In genomic region chr2L:13514262-13514937, dm6 we compare ENCODE assay signal across 1 fruit fly cellular context.
TF ChIP-seq lines count a peak whose summit lies in the region.

No protein-coding gene starts in this region.

TF ChIP-seq in whole organism, embryonic, 481 proteins besides CTCF, POLR2A, EP300 and RAD21 (continued from another document and continues in another):
- peak; percentile 48; the same call in 1 of the 2 replicates for TF ChIP-seq ap (GFP tag; IDR thresholded peaks at IDR 0.05; lab: Robert Waterston, UW)
- TF ChIP-seq CG10565 (GFP tag; optimal IDR thresholded peaks at IDR 0.05; lab: Kevin White, UChicago) = no peak
- no peak for TF ChIP-seq gro (GFP tag; optimal IDR thresholded peaks at IDR 0.05; lab: Kevin White, UChicago)
- TF ChIP-seq Six4 (GFP tag; optimal IDR thresholded peaks at IDR 0.05; lab: Kevin White, UChicago) = no peak
- peak; percentile 69 for TF ChIP-seq sob (GFP tag; IDR thresholded peaks at IDR 0.05; lab: Robert Waterston, UW)
- peak; percentile 62 for TF ChIP-seq CG12659 (GFP tag; optimal IDR thresholded peaks at IDR 0.05; lab: Kevin White, UChicago)
- TF ChIP-seq aop (GFP tag; IDR thresholded peaks at IDR 0.05; lab: Robert Waterston, UW) = no peak
- 0 out of 2 replicates have a peak, but pooled peaks have one; percentile 50 for TF ChIP-seq ara (GFP tag; IDR thresholded peaks at IDR 0.05; lab: Robert Waterston, UW)
- no peak for TF ChIP-seq grn (GFP tag; optimal IDR thresholded peaks at IDR 0.05; lab: Kevin White, UChicago)
- TF ChIP-seq onecut (GFP tag; IDR thresholded peaks at IDR 0.05; lab: Robert Waterston, UW) = peak; percentile 37
- TF ChIP-seq Opbp (GFP tag; IDR thresholded peaks at IDR 0.05; lab: Robert Waterston, UW; ENCODE audit: partially characterized antibody) = no peak
- TF ChIP-seq CG30431 (GFP tag; optimal IDR thresholded peaks at IDR 0.05; lab: Kevin White, UChicago) = peak; percentile 34
- no peak for TF ChIP-seq CG11398 (GFP tag; optimal IDR thresholded peaks at IDR 0.05; lab: Kevin White, UChicago)
- TF ChIP-seq CG1792 (GFP tag; optimal IDR thresholded peaks at IDR 0.05; lab: Kevin White, UChicago) = no peak
- peak; percentile 78 for TF ChIP-seq mirr (GFP tag; optimal IDR thresholded peaks at IDR 0.05; lab: Kevin White, UChicago)
- no peak for TF ChIP-seq pzg (GFP tag; optimal IDR thresholded peaks at IDR 0.05; lab: Kevin White, UChicago)
- peak; percentile 65 for TF ChIP-seq CG31224 (GFP tag; IDR thresholded peaks at IDR 0.05; lab: Robert Waterston, UW)
- TF ChIP-seq tgo (GFP tag; IDR thresholded peaks at IDR 0.05; lab: Robert Waterston, UW) = peak; percentile 70
- peak in 1 of 2 experiments; percentile 18 for TF ChIP-seq Hr78 (GFP tag; optimal IDR thresholded peaks at IDR 0.05; lab: Kevin White, UChicago)
- no peak for TF ChIP-seq YL-1 (GFP tag; optimal IDR thresholded peaks at IDR 0.05; lab: Kevin White, UChicago)
- no peak for TF ChIP-seq inv (GFP tag; IDR thresholded peaks at IDR 0.05; lab: Robert Waterston, UW; ENCODE audit: partially characterized antibody)
- no peak for TF ChIP-seq ro (GFP tag; IDR thresholded peaks at IDR 0.05; lab: Robert Waterston, UW)
- peak; percentile 55 for TF ChIP-seq CG4404 (GFP tag; IDR thresholded peaks at IDR 0.05; lab: Robert Waterston, UW)
- TF ChIP-seq sim (GFP tag; IDR thresholded peaks at IDR 0.05; lab: Robert Waterston, UW) = no peak
- peak; percentile 65 for TF ChIP-seq sisA (GFP tag; IDR thresholded peaks at IDR 0.05; lab: Robert Waterston, UW)
- peak; percentile 62 for TF ChIP-seq CG9215 (GFP tag; IDR thresholded peaks at IDR 0.05; lab: Robert Waterston, UW)
- peak; percentile 56 for TF ChIP-seq ind (GFP tag; optimal IDR thresholded peaks at IDR 0.05; lab: Kevin White, UChicago)
- TF ChIP-seq jing (GFP tag; optimal IDR thresholded peaks at IDR 0.05; lab: Kevin White, UChicago) = peak; percentile 13
- TF ChIP-seq CG9876 (GFP tag; optimal IDR thresholded peaks at IDR 0.05; lab: Kevin White, UChicago) = no peak
- TF ChIP-seq ci (GFP tag; IDR thresholded peaks at IDR 0.05; lab: Robert Waterston, UW) = peak; percentile 30; the same call in 1 of the 3 replicates
- TF ChIP-seq GATAe (GFP tag; conservative IDR thresholded peaks at IDR 0.05; lab: Robert Waterston, UW) = no peak
- TF ChIP-seq sc (optimal IDR thresholded peaks at IDR 0.05; lab: Kevin White, UChicago) = no peak
- no peak for TF ChIP-seq sc (GFP tag; optimal IDR thresholded peaks at IDR 0.05; lab: Kevin White, UChicago)
- TF ChIP-seq ato (GFP tag; IDR thresholded peaks at IDR 0.05; lab: Robert Waterston, UW; ENCODE audit: partially characterized antibody) = 0 out of 2 replicates have a peak, but pooled peaks have one; percentile 12
- peak; percentile 56; the same call in 1 of the 3 replicates for TF ChIP-seq CG11695 (GFP tag; IDR thresholded peaks at IDR 0.05; lab: Robert Waterston, UW)
- TF ChIP-seq Side (GFP tag; optimal IDR thresholded peaks at IDR 0.05; lab: Kevin White, UChicago) = no peak
- no peak for TF ChIP-seq CG3163 (GFP tag; optimal IDR thresholded peaks at IDR 0.05; lab: Kevin White, UChicago)
- TF ChIP-seq CG15269 (tag; optimal IDR thresholded peaks at IDR 0.05; lab: Kevin White, UChicago) = peak; percentile 58
- TF ChIP-seq Abd-B (GFP tag; optimal IDR thresholded peaks at IDR 0.05; lab: Kevin White, UChicago) = peak; percentile 27
- no peak for TF ChIP-seq CG12942 (GFP tag; optimal IDR thresholded peaks at IDR 0.05; lab: Kevin White, UChicago)
- TF ChIP-seq ham (GFP tag; IDR thresholded peaks at IDR 0.05; lab: Robert Waterston, UW) = no peak
- TF ChIP-seq sima (GFP tag; optimal IDR thresholded peaks at IDR 0.05; lab: Kevin White, UChicago) = no peak
- no peak for TF ChIP-seq NC2β (GFP tag; optimal IDR thresholded peaks at IDR 0.05; lab: Kevin White, UChicago)
- no peak for TF ChIP-seq ftz-f1 (GFP tag; optimal IDR thresholded peaks at IDR 0.05; lab: Kevin White, UChicago)
- peak; percentile 49; the same call in 1 of the 2 replicates for TF ChIP-seq Adf1 (GFP tag; IDR thresholded peaks at IDR 0.05; lab: Robert Waterston, UW)
- TF ChIP-seq CrebB (tag; optimal IDR thresholded peaks at IDR 0.05; lab: Kevin White, UChicago) = peak; percentile 27
- peak; percentile 75 for TF ChIP-seq CG1603 (tag; optimal IDR thresholded peaks at IDR 0.05; lab: Kevin White, UChicago)
- TF ChIP-seq wek (GFP tag; optimal IDR thresholded peaks at IDR 0.05; lab: Kevin White, UChicago) = peak; percentile 24
- TF ChIP-seq Fer3 (tag; optimal IDR thresholded peaks at IDR 0.05; lab: Kevin White, UChicago) = peak; percentile 61
- no peak for TF ChIP-seq trh (GFP tag; optimal IDR thresholded peaks at IDR 0.05; lab: Kevin White, UChicago)
- TF ChIP-seq twi (tag; optimal IDR thresholded peaks at IDR 0.05; lab: Kevin White, UChicago) = no peak
- TF ChIP-seq fd64A (GFP tag; optimal IDR thresholded peaks at IDR 0.05; lab: Kevin White, UChicago) = no peak
- TF ChIP-seq fd3F (GFP tag; optimal IDR thresholded peaks at IDR 0.05; lab: Kevin White, UChicago) = peak; percentile 59
- TF ChIP-seq tup (GFP tag; optimal IDR thresholded peaks at IDR 0.05; lab: Kevin White, UChicago) = peak; percentile 46
- peak; percentile 34 for TF ChIP-seq CG2875 (GFP tag; optimal IDR thresholded peaks at IDR 0.05; lab: Kevin White, UChicago)
- TF ChIP-seq Trl (optimal IDR thresholded peaks at IDR 0.05; lab: Kevin White, UChicago) = peak in 1 of 2 experiments; percentile 40
- TF ChIP-seq Trl (GFP tag; optimal IDR thresholded peaks at IDR 0.05; lab: Kevin White, UChicago) = no peak
- TF ChIP-seq H2.0 (GFP tag; IDR thresholded peaks at IDR 0.05; lab: Robert Waterston, UW) = peak; percentile 49; the same call in 1 of the 2 replicates
- no peak for TF ChIP-seq CG8290 (GFP tag; optimal IDR thresholded peaks at IDR 0.05; lab: Kevin White, UChicago)
- TF ChIP-seq CG8290 (tag; optimal IDR thresholded peaks at IDR 0.05; lab: Kevin White, UChicago) = peak in 1 of 2 experiments; percentile 61
- TF ChIP-seq CG8281 (tag; optimal IDR thresholded peaks at IDR 0.05; lab: Kevin White, UChicago) = no peak
- TF ChIP-seq CG2889 (GFP tag; IDR thresholded peaks at IDR 0.05; lab: Robert Waterston, UW) = peak; percentile 58; the same call in 1 of the 3 replicates
- TF ChIP-seq ab (GFP tag; optimal IDR thresholded peaks at IDR 0.05; lab: Kevin White, UChicago) = no peak
- TF ChIP-seq sr (GFP tag; IDR thresholded peaks at IDR 0.05; lab: Robert Waterston, UW) = peak; percentile 89
- TF ChIP-seq fu2 (GFP tag; optimal IDR thresholded peaks at IDR 0.05; lab: Kevin White, UChicago) = no peak
- no peak for TF ChIP-seq CG11723 (GFP tag; optimal IDR thresholded peaks at IDR 0.05; lab: Kevin White, UChicago)
- TF ChIP-seq CG15601 (tag; optimal IDR thresholded peaks at IDR 0.05; lab: Kevin White, UChicago) = peak; percentile 50
- TF ChIP-seq CG14710 (tag; optimal IDR thresholded peaks at IDR 0.05; lab: Kevin White, UChicago) = peak; percentile 11
- peak in 1 of 2 experiments; percentile 89 for TF ChIP-seq Pdp1 (GFP tag; optimal IDR thresholded peaks at IDR 0.05; lab: Kevin White, UChicago)
- peak; percentile 28 for TF ChIP-seq mam (GFP tag; optimal IDR thresholded peaks at IDR 0.05; lab: Kevin White, UChicago)
- TF ChIP-seq CG7963 (GFP tag; IDR thresholded peaks at IDR 0.05; lab: Robert Waterston, UW; ENCODE audit: partially characterized antibody) = no peak
- TF ChIP-seq HLHmδ (GFP tag; optimal IDR thresholded peaks at IDR 0.05; lab: Kevin White, UChicago) = no peak
- TF ChIP-seq da (GFP tag; optimal IDR thresholded peaks at IDR 0.05; lab: Kevin White, UChicago) = no peak
- TF ChIP-seq pita (GFP tag; optimal IDR thresholded peaks at IDR 0.05; lab: Kevin White, UChicago) = no peak
- TF ChIP-seq chif (GFP tag; optimal IDR thresholded peaks at IDR 0.05; lab: Kevin White, UChicago) = peak in 1 of 2 experiments; percentile 30
- peak; percentile 7 for TF ChIP-seq nerfin-1 (tag; optimal IDR thresholded peaks at IDR 0.05; lab: Kevin White, UChicago)
- TF ChIP-seq rib (GFP tag; IDR thresholded peaks at IDR 0.05; lab: Robert Waterston, UW) = peak; percentile 54
- no peak for TF ChIP-seq Stat92E (GFP tag; optimal IDR thresholded peaks at IDR 0.05; lab: Kevin White, UChicago)
- TF ChIP-seq CG18262 (tag; optimal IDR thresholded peaks at IDR 0.05; lab: Kevin White, UChicago) = no peak
- TF ChIP-seq CG12299 (tag; optimal IDR thresholded peaks at IDR 0.05; lab: Kevin White, UChicago) = no peak
- TF ChIP-seq psq (GFP tag; optimal IDR thresholded peaks at IDR 0.05; lab: Kevin White, UChicago) = no peak
- TF ChIP-seq CG16863 (GFP tag; optimal IDR thresholded peaks at IDR 0.05; lab: Kevin White, UChicago) = no peak
- peak; percentile 43 for TF ChIP-seq caup (GFP tag; optimal IDR thresholded peaks at IDR 0.05; lab: Kevin White, UChicago; ENCODE audit: severe bottlenecking)
- no peak for TF ChIP-seq ac (GFP tag; optimal IDR thresholded peaks at IDR 0.05; lab: Kevin White, UChicago)
- peak; percentile 58 for TF ChIP-seq CG10543 (GFP tag; optimal IDR thresholded peaks at IDR 0.05; lab: Kevin White, UChicago)
- TF ChIP-seq tx (GFP tag; optimal IDR thresholded peaks at IDR 0.05; lab: Kevin White, UChicago) = no peak
- no peak for TF ChIP-seq NC2α (GFP tag; optimal IDR thresholded peaks at IDR 0.05; lab: Kevin White, UChicago)
- TF ChIP-seq corto (GFP tag; optimal IDR thresholded peaks at IDR 0.05; lab: Kevin White, UChicago) = peak; percentile 48
- TF ChIP-seq sens-2 (GFP tag; IDR thresholded peaks at IDR 0.05; lab: Robert Waterston, UW) = no peak
- peak; percentile 47 for TF ChIP-seq E2f1 (GFP tag; IDR thresholded peaks at IDR 0.05; lab: Robert Waterston, UW)
- TF ChIP-seq Max (GFP tag; optimal IDR thresholded peaks at IDR 0.05; lab: Kevin White, UChicago) = no peak
- peak; percentile 34 for TF ChIP-seq CG10654 (GFP tag; optimal IDR thresholded peaks at IDR 0.05; lab: Kevin White, UChicago)
- no peak for TF ChIP-seq HmgZ (tag; optimal IDR thresholded peaks at IDR 0.05; lab: Kevin White, UChicago)
- TF ChIP-seq CG31441 (GFP tag; IDR thresholded peaks at IDR 0.05; lab: Robert Waterston, UW) = peak; percentile 49; the same call in 1 of the 2 replicates
- TF ChIP-seq pan (optimal IDR thresholded peaks at IDR 0.05; lab: Kevin White, UChicago) = no peak
- TF ChIP-seq pan (GFP tag; optimal IDR thresholded peaks at IDR 0.05 in 1 of 2, IDR thresholded peaks at IDR 0.05 in 1 of 2) = peak in 1 of 2 experiments; percentile 61
- peak; percentile 65 for TF ChIP-seq sd (tag; optimal IDR thresholded peaks at IDR 0.05; lab: Kevin White, UChicago)
- TF ChIP-seq esg (GFP tag; conservative IDR thresholded peaks at IDR 0.05; lab: Robert Waterston, UW) = peak; percentile 73
- peak; percentile 18 for TF ChIP-seq dmrt99B (tag; optimal IDR thresholded peaks at IDR 0.05; lab: Kevin White, UChicago)
- peak; percentile 37; the same call in 1 of the 3 replicates for TF ChIP-seq ken (GFP tag; IDR thresholded peaks at IDR 0.05; lab: Robert Waterston, UW)
- no peak for TF ChIP-seq Neu2 (GFP tag; optimal IDR thresholded peaks at IDR 0.05; lab: Kevin White, UChicago; ENCODE audit: borderline replicate concordance)
- TF ChIP-seq CG6813 (GFP tag; optimal IDR thresholded peaks at IDR 0.05; lab: Kevin White, UChicago) = peak; percentile 4
- TF ChIP-seq Dll (GFP tag; IDR thresholded peaks at IDR 0.05; lab: Robert Waterston, UW; ENCODE audit: partially characterized antibody) = no peak
- TF ChIP-seq hth (optimal IDR thresholded peaks at IDR 0.05; lab: Kevin White, UChicago) = no peak
- peak; percentile 56 for TF ChIP-seq ewg (GFP tag; optimal IDR thresholded peaks at IDR 0.05; lab: Kevin White, UChicago)
- peak; percentile 64 for TF ChIP-seq Oli (tag; optimal IDR thresholded peaks at IDR 0.05; lab: Kevin White, UChicago)
- peak; percentile 26 for TF ChIP-seq CG11504 (tag; optimal IDR thresholded peaks at IDR 0.05; lab: Kevin White, UChicago)
- no peak for TF ChIP-seq CG13624 (GFP tag; optimal IDR thresholded peaks at IDR 0.05; lab: Kevin White, UChicago)
- TF ChIP-seq Dad (GFP tag; optimal IDR thresholded peaks at IDR 0.05; lab: Kevin White, UChicago) = no peak
- peak; percentile 45 for TF ChIP-seq CG13287 (GFP tag; IDR thresholded peaks at IDR 0.05; lab: Robert Waterston, UW; ENCODE audit: partially characterized antibody)
- no peak for TF ChIP-seq CG12104 (GFP tag; optimal IDR thresholded peaks at IDR 0.05; lab: Kevin White, UChicago)
- TF ChIP-seq tna (GFP tag; IDR thresholded peaks at IDR 0.05; lab: Robert Waterston, UW; ENCODE audit: partially characterized antibody) = no peak
- no peak for TF ChIP-seq CG3838 (GFP tag; optimal IDR thresholded peaks at IDR 0.05; lab: Kevin White, UChicago)
- peak; percentile 79 for TF ChIP-seq Rfx (GFP tag; IDR thresholded peaks at IDR 0.05; lab: Robert Waterston, UW)
- peak; percentile 33 for TF ChIP-seq BtbVII (GFP tag; optimal IDR thresholded peaks at IDR 0.05; lab: Kevin White, UChicago)
- TF ChIP-seq pho (GFP tag; optimal IDR thresholded peaks at IDR 0.05; lab: Kevin White, UChicago) = peak; percentile 32
- TF ChIP-seq CG11247 (GFP tag; IDR thresholded peaks at IDR 0.05; lab: Robert Waterston, UW) = peak; percentile 50; the same call in 1 of the 2 replicates
- no peak for TF ChIP-seq trem (tag; optimal IDR thresholded peaks at IDR 0.05; lab: Kevin White, UChicago)
- TF ChIP-seq Awh (GFP tag; IDR thresholded peaks at IDR 0.05; lab: Robert Waterston, UW) = no peak
- TF ChIP-seq otp (GFP tag; IDR thresholded peaks at IDR 0.05; lab: Robert Waterston, UW) = no peak; the same call in 2 of the 3 replicates
- TF ChIP-seq al (GFP tag; IDR thresholded peaks at IDR 0.05; lab: Robert Waterston, UW) = peak; percentile 62
- no peak for TF ChIP-seq MESR4 (GFP tag; optimal IDR thresholded peaks at IDR 0.05; lab: Kevin White, UChicago)
- TF ChIP-seq CG17802 (tag; optimal IDR thresholded peaks at IDR 0.05; lab: Kevin White, UChicago) = no peak
- no peak for TF ChIP-seq eyg (GFP tag; optimal IDR thresholded peaks at IDR 0.05; lab: Kevin White, UChicago)
- TF ChIP-seq CG5953 (GFP tag; IDR thresholded peaks at IDR 0.05; lab: Robert Waterston, UW) = no peak
- TF ChIP-seq luna (GFP tag; optimal IDR thresholded peaks at IDR 0.05; lab: Kevin White, UChicago) = no peak
- TF ChIP-seq Xrp1 (GFP tag; IDR thresholded peaks at IDR 0.05; lab: Robert Waterston, UW) = peak; percentile 52; the same call in 1 of the 2 replicates
- TF ChIP-seq chinmo (GFP tag; IDR thresholded peaks at IDR 0.05; lab: Robert Waterston, UW; ENCODE audit: partially characterized antibody) = peak; percentile 99
- TF ChIP-seq CG9727 (GFP tag; optimal IDR thresholded peaks at IDR 0.05; lab: Kevin White, UChicago) = no peak
- no peak for TF ChIP-seq Mes4 (GFP tag; optimal IDR thresholded peaks at IDR 0.05; lab: Kevin White, UChicago)
- peak; percentile 44; the same call in 1 of the 2 replicates for TF ChIP-seq seq (GFP tag; IDR thresholded peaks at IDR 0.05; lab: Robert Waterston, UW)
- TF ChIP-seq CG7372 (GFP tag; IDR thresholded peaks at IDR 0.05; lab: Robert Waterston, UW) = peak; percentile 70
